Fruit fly (Drosophila melanogaster) whole organism, pupa: ENCODE data around the gene dysf.

Source experiments
- CG10348 ChIP-seq: fragments of 200-800 bp; sonication (Bioruptor generic); IDR thresholded peaks from 2 replicates; pipeline ENCODE4 v1.3.6; 2022; ENCODE audit warnings: missing biosample characterization, missing genetic modification characterization
- CG12605 ChIP-seq: fragments of 200-800 bp; sonication (Bioruptor generic); IDR thresholded peaks from 2 replicates; pipeline ENCODE4 v1.3.6; 2022; ENCODE audit warnings: missing biosample characterization, missing genetic modification characterization
- CG13204 ChIP-seq: fragments of 200-800 bp; sonication (Bioruptor generic); optimal IDR thresholded peaks from 2 replicates; lab custom pipeline; 2018; ENCODE audit warnings: missing biosample characterization, mild to moderate bottlenecking, missing genetic modification characterization, moderate library complexity
- CG14655 ChIP-seq: fragments of 200-800 bp; sonication (Bioruptor generic); optimal IDR thresholded peaks from 3 replicates; lab custom pipeline; 2017; ENCODE audit warnings: mild to moderate bottlenecking, missing biosample characterization, missing genetic modification reagents, missing genetic modification characterization
- CG15710 ChIP-seq: fragments of 200-800 bp; sonication (Bioruptor generic); optimal IDR thresholded peaks from 2 replicates; lab custom pipeline; 2018; ENCODE audit warnings: missing biosample characterization, mild to moderate bottlenecking, missing genetic modification characterization, moderate library complexity
- CG17806 ChIP-seq: fragments of 200-800 bp; sonication (Bioruptor generic); optimal IDR thresholded peaks from 2 replicates; lab custom pipeline; 2018; ENCODE audit warnings: missing biosample characterization, mild to moderate bottlenecking, missing genetic modification characterization, moderate library complexity
- CG32121 ChIP-seq: fragments of 200-800 bp; sonication (Bioruptor generic); IDR thresholded peaks from 2 replicates; pipeline ENCODE4 v1.3.6; 2022; ENCODE audit warnings: missing biosample characterization, missing genetic modification characterization
- CG34367 ChIP-seq: fragments of 200-800 bp; sonication (Bioruptor generic); optimal IDR thresholded peaks from 2 replicates; lab custom pipeline; 2018; ENCODE audit warnings: missing biosample characterization, mild to moderate bottlenecking, missing genetic modification characterization
- CG4496 ChIP-seq: fragments of 200-800 bp; sonication (Bioruptor generic); IDR thresholded peaks from 3 replicates; pipeline ENCODE4 v1.3.6; 2022; ENCODE audit warnings: missing biosample characterization, missing genetic modification characterization
- CG8159 ChIP-seq: fragments of 200-800 bp; sonication (Bioruptor generic); optimal IDR thresholded peaks from 3 replicates; lab custom pipeline; 2018; ENCODE audit warnings: missing biosample characterization, mild to moderate bottlenecking, missing genetic modification characterization, moderate library complexity
- CG8301 ChIP-seq: fragments of 200-800 bp; sonication (Bioruptor generic); optimal IDR thresholded peaks from 2 replicates; lab custom pipeline; 2018; ENCODE audit warnings: missing biosample characterization, mild to moderate bottlenecking, missing genetic modification characterization
- CG9948 ChIP-seq: fragments of 200-800 bp; sonication (Bioruptor generic); optimal IDR thresholded peaks from 2 replicates; lab custom pipeline; 2018; ENCODE audit warnings: missing biosample characterization, mild to moderate bottlenecking, missing genetic modification characterization, moderate library complexity
- D1 ChIP-seq: fragments of 200-800 bp; sonication (Bioruptor generic); optimal IDR thresholded peaks from 2 replicates; lab custom pipeline; 2018; ENCODE audit warnings: missing biosample characterization, mild to moderate bottlenecking, missing genetic modification characterization, moderate library complexity
- EcR ChIP-seq: fragments of 200-800 bp; sonication (Bioruptor generic); optimal IDR thresholded peaks from 3 replicates; lab custom pipeline; 2019; ENCODE audit warnings: missing biosample characterization, missing genetic modification characterization, mild to moderate bottlenecking, moderate library complexity, missing genetic modification reagents
- Ets98B ChIP-seq: fragments of 200-800 bp; sonication (Bioruptor generic); IDR thresholded peaks from 2 replicates; pipeline ENCODE4 v1.3.6; 2022; ENCODE audit warnings: missing biosample characterization, missing genetic modification characterization
- Pif1A ChIP-seq: fragments of 200-800 bp; sonication (Bioruptor generic); optimal IDR thresholded peaks from 3 replicates; lab custom pipeline; 2016; ENCODE audit warnings: missing biosample characterization, missing genetic modification characterization
- Pif1B ChIP-seq: fragments of 200-800 bp; sonication (Bioruptor generic); optimal IDR thresholded peaks from 3 replicates; lab custom pipeline; 2016; ENCODE audit warnings: missing biosample characterization, missing genetic modification characterization
- Snoo ChIP-seq: fragments of 200-800 bp; sonication (Bioruptor generic); optimal IDR thresholded peaks from 3 replicates; lab custom pipeline; 2017; ENCODE audit warnings: missing biosample characterization, mild to moderate bottlenecking, missing genetic modification characterization, inconsistent platforms
- fd96Ca ChIP-seq: fragments of 200-800 bp; sonication (Bioruptor generic); IDR thresholded peaks from 3 replicates; pipeline ENCODE4 v1.3.6; 2022; ENCODE audit warnings: missing biosample characterization, missing genetic modification characterization
- gl ChIP-seq: fragments of 200-800 bp; sonication (Bioruptor generic); optimal IDR thresholded peaks from 2 replicates; lab custom pipeline; 2018; ENCODE audit warnings: missing biosample characterization, mild to moderate bottlenecking, missing genetic modification characterization
- rn ChIP-seq: fragments of 200-800 bp; sonication (Bioruptor generic); IDR thresholded peaks from 2 replicates; pipeline ENCODE4 v1.3.6; 2022; ENCODE audit warnings: missing biosample characterization, missing genetic modification characterization

Gene dysf

DNA sequence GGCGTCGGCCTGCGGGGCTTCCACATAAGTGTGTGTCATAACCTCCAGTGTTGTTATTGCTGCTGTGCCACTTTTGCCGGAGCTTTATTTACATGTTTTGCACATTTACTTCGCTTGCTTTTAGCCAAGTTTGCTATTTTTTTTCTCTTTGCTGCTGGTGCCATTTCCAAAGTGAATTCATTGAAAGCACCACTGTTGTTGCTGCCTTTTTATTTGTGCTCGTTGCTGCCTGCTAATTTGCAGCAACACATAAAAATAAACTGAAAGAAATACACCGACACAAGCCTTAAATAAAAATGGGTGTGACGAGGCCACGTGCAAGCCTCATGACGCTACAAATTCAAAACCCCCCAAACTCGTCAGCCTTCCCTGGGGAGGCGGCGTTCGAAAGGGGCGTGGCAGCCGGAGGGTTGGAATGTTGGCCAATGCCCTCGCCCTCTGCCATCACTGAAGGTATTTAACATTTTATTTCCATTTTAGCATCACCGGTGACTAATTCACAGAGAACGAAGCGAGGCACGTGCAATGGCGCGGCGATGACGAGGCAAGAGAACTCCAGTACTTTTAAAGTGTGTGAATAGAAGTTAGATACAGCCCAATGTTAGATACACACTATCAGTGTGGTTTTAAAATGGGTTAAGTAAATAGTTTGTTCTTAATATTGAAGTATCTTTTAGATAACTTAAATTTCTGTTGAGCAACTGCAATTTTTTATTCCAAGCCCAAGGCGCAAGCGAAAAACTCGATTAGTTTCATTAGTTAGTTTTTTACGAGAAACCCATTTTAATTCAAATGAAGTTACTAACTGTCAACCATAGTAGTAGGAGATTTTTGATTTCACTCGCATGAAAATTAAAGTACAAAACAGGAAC, 27.6 kb upstream of the dysf start, which contains the start of gene CG14556:
Gene CG14556, plus strand, starts transcription at position 822 of the 872 bp plus-strand sequence.
- TF ChIP-seq CG14655 (GFP tag; lab: Kevin White, UChicago): no peak
- peak; percentile 27 for TF ChIP-seq EcR (GFP tag; lab: Kevin White, UChicago)
- TF ChIP-seq CG12605 (GFP tag; lab: Robert Waterston, UW): no peak
- TF ChIP-seq, all 21 proteins: peak for 1

- no peak for TF ChIP-seq CG13204
- TF ChIP-seq fd96Ca (GFP tag; lab: Robert Waterston, UW): 0 out of 3 replicates have a peak, but pooled peaks have one; percentile 27
- TF ChIP-seq Pif1B (GFP tag; lab: Kevin White, UChicago): peak; percentile 9
- TF ChIP-seq Ets98B (GFP tag; lab: Robert Waterston, UW): peak; percentile 54
- no peak for TF ChIP-seq gl
- TF ChIP-seq CG4496: 0 out of 3 replicates have a peak, but pooled peaks have one; percentile 39
- TF ChIP-seq CG14655 (GFP tag; lab: Kevin White, UChicago): peak; percentile 28
- TF ChIP-seq CG32121 (GFP tag; lab: Robert Waterston, UW): peak; percentile 47
- TF ChIP-seq CG12605 (GFP tag; lab: Robert Waterston, UW): no peak
- peak; percentile 13 for TF ChIP-seq CG8301 (tag; lab: Kevin White, UChicago)
- no peak for TF ChIP-seq rn
These were observed 26.2 kb upstream of the dysf start for dm6 chr3R:26124576-26125283.

dm6 chr3R:26122896-26123295, 24.4 kb upstream of the dysf start:
- no peak for TF ChIP-seq gl
- TF ChIP-seq CG13204: no peak
- no peak for TF ChIP-seq CG9948
- TF ChIP-seq CG15710: no peak
- no peak for TF ChIP-seq CG8301 (tag; lab: Kevin White, UChicago)
- no peak for TF ChIP-seq CG14655 (GFP tag; lab: Kevin White, UChicago)
- TF ChIP-seq CG12605 (GFP tag; lab: Robert Waterston, UW): no peak
- TF ChIP-seq Ets98B (GFP tag; lab: Robert Waterston, UW): no peak
- TF ChIP-seq Pif1A (GFP tag; lab: Kevin White, UChicago): no peak
- TF ChIP-seq, all 21 proteins: peak for 0

dm6 chr3R:26121785-26122184, 23.3 kb upstream of the dysf start:
- TF ChIP-seq CG14655 (GFP tag; lab: Kevin White, UChicago) (peak; percentile 56), CG12605 (GFP tag; lab: Robert Waterston, UW) (peak; percentile 82), CG17806 (tag; lab: Kevin White, UChicago) (no peak), CG10348 (no peak), gl (no peak), Snoo (tag; lab: Kevin White, UChicago) (no peak), CG8301 (tag; lab: Kevin White, UChicago) (peak; percentile 46), CG4496 (peak; percentile 88), D1 (tag; lab: Kevin White, UChicago) (no peak), Pif1B (GFP tag; lab: Kevin White, UChicago) (peak; percentile 15), fd96Ca (GFP tag; lab: Robert Waterston, UW) (peak; percentile 41; the same call in 1 of the 3 replicates), CG32121 (GFP tag; lab: Robert Waterston, UW) (peak; percentile 67; the same call in 1 of the 2 replicates), CG15710 (peak; percentile 9), CG8159 (tag; lab: Kevin White, UChicago) (no peak), CG9948 (no peak), rn (peak; percentile 39; the same call in 1 of the 2 replicates), Ets98B (GFP tag; lab: Robert Waterston, UW) (peak; percentile 72)

DNA sequence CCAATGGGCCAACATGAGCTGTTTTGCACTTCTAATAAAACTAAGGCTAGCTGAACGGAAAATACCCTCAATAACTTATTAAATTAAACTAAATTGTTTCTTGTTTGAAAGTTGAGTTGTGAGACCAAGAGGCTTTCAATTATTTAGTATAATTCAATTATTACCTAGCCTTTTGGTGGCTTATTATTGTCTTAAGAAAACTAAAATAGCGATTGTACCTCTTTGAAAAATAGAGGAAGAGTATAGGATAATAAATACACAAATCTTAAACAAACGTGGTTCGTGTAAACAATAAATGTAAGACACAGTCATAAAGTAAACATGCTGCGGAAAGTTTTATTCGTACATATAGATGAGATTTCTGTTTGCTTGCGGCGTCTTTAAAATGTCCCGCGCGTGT, 22.6 kb upstream of the dysf start:
- TF ChIP-seq CG8159 (tag; lab: Kevin White, UChicago) (no peak), CG8301 (tag; lab: Kevin White, UChicago) (no peak), fd96Ca (GFP tag; lab: Robert Waterston, UW) (no peak), CG4496 (no peak), CG17806 (tag; lab: Kevin White, UChicago) (no peak), CG13204 (no peak), Ets98B (GFP tag; lab: Robert Waterston, UW) (no peak), CG34367 (tag; lab: Kevin White, UChicago) (no peak), CG9948 (no peak), rn (no peak), CG12605 (GFP tag; lab: Robert Waterston, UW) (no peak)

- no peak for TF ChIP-seq CG14655 (GFP tag; lab: Kevin White, UChicago)
- TF ChIP-seq CG17806 (tag; lab: Kevin White, UChicago): no peak
- no peak for TF ChIP-seq Pif1A (GFP tag; lab: Kevin White, UChicago)
- TF ChIP-seq EcR (GFP tag; lab: Kevin White, UChicago): no peak
- TF ChIP-seq rn: no peak
- TF ChIP-seq CG32121 (GFP tag; lab: Robert Waterston, UW): no peak
- no peak for TF ChIP-seq CG9948
- TF ChIP-seq CG34367 (tag; lab: Kevin White, UChicago): no peak
- no peak for TF ChIP-seq CG15710
- no peak for TF ChIP-seq D1 (tag; lab: Kevin White, UChicago)
- no peak for TF ChIP-seq CG13204
- TF ChIP-seq Pif1B (GFP tag; lab: Kevin White, UChicago): no peak
- TF ChIP-seq Ets98B (GFP tag; lab: Robert Waterston, UW): no peak
- TF ChIP-seq, all 21 proteins: peak for 0
These were observed 21.5 kb upstream of the dysf start for dm6 chr3R:26119993-26120392.
